Worm (Caenorhabditis elegans) whole organism, L2 larva: ENCODE data around the gene ZK354.6.

Experiments
- C34F6.9 ChIP-seq: fragments of 150-350 bp; optimal IDR thresholded peaks from 2 replicates; lab custom pipeline; 2014; ENCODE audit warnings: missing biosample characterization, missing genetic modification characterization
- F13H6.1 ChIP-seq: sonication (generic microtip); optimal IDR thresholded peaks from 2 replicates; lab custom pipeline; 2016; ENCODE audit warnings: missing genetic modification characterization, missing compliant biosample characterization
- R02D3.7 ChIP-seq: fragments of 150-350 bp; optimal IDR thresholded peaks from 2 replicates; lab custom pipeline; 2014; ENCODE audit warnings: missing biosample characterization, missing genetic modification characterization
- Y55F3AM.14 ChIP-seq: fragments of 200-800 bp; sonication (Bioruptor generic); optimal IDR thresholded peaks from 2 replicates; lab custom pipeline; 2018; ENCODE audit warnings: mild to moderate bottlenecking, missing genetic modification characterization, missing compliant biosample characterization
- alr-1 ChIP-seq: fragments of 150-350 bp; optimal IDR thresholded peaks from 2 replicates; lab custom pipeline; 2014; ENCODE audit warnings: missing biosample characterization, missing genetic modification characterization
- aly-2 ChIP-seq: fragments of 150-350 bp; optimal IDR thresholded peaks from 2 replicates; lab custom pipeline; 2014; ENCODE audit warnings: missing biosample characterization, missing genetic modification characterization
- ama-1 ChIP-seq: fragments of 150-350 bp; optimal IDR thresholded peaks from 2 replicates; lab custom pipeline; 2018; ENCODE audit warnings: inconsistent platforms
- blmp-1 ChIP-seq: sonication (generic microtip); optimal IDR thresholded peaks from 2 replicates; lab custom pipeline; 2017; ENCODE audit warnings: missing genetic modification characterization, mild to moderate bottlenecking, missing compliant biosample characterization, antibody characterized with exemption, moderate library complexity; ENCODE audit not compliant: insufficient read depth
- ceh-16 ChIP-seq: fragments of 150-350 bp; optimal IDR thresholded peaks from 2 replicates; lab custom pipeline; 2014; ENCODE audit warnings: missing biosample characterization, missing genetic modification characterization
- crh-2 ChIP-seq: sonication (generic microtip); optimal IDR thresholded peaks from 2 replicates; lab custom pipeline; 2017; ENCODE audit warnings: missing biosample characterization, missing genetic modification characterization
- dmd-4 ChIP-seq: sonication (generic microtip); optimal IDR thresholded peaks from 2 replicates; lab custom pipeline; 2017; ENCODE audit warnings: missing biosample characterization, missing genetic modification characterization
- elt-1 ChIP-seq: fragments of 150-350 bp; optimal IDR thresholded peaks from 2 replicates; lab custom pipeline; 2014; ENCODE audit warnings: missing biosample characterization, missing genetic modification characterization
- elt-3 ChIP-seq: sonication (generic microtip); optimal IDR thresholded peaks from 2 replicates; lab custom pipeline; 2017; ENCODE audit warnings: missing biosample characterization, missing genetic modification characterization
- fos-1 ChIP-seq: fragments of 150-350 bp; optimal IDR thresholded peaks from 2 replicates; lab custom pipeline; 2014; ENCODE audit warnings: missing biosample characterization, missing genetic modification characterization
- lin-11 ChIP-seq: fragments of 150-350 bp; sonication (generic microtip); optimal IDR thresholded peaks from 2 replicates; lab custom pipeline; 2014; ENCODE audit warnings: missing biosample characterization, missing genetic modification characterization, inconsistent platforms, mixed read lengths
- lin-13 ChIP-seq: fragments of 150-350 bp; optimal IDR thresholded peaks from 2 replicates; lab custom pipeline; 2014; ENCODE audit warnings: missing biosample characterization, missing genetic modification reagents, missing genetic modification characterization
- lin-39 ChIP-seq: fragments of 150-350 bp; optimal IDR thresholded peaks from 2 replicates; lab custom pipeline; 2014; ENCODE audit warnings: missing biosample characterization, missing genetic modification reagents, missing genetic modification characterization
- lsy-2 ChIP-seq, 2 experiments: fragments of 150-350 bp in 1 of 2; sonication (generic microtip) in 1 of 2; optimal IDR thresholded peaks; 2 replicates each; lab custom pipeline; 2014 to 2017; ENCODE audit warnings: missing biosample characterization in 2 of 2, missing genetic modification characterization in 2 of 2
- mab-5 ChIP-seq: fragments of 150-350 bp; optimal IDR thresholded peaks from 2 replicates; lab custom pipeline; 2014; ENCODE audit warnings: missing biosample characterization, missing genetic modification characterization
- mbf-1 ChIP-seq: sonication (generic microtip); optimal IDR thresholded peaks from 2 replicates; lab custom pipeline; 2017; ENCODE audit warnings: missing biosample characterization, missing genetic modification characterization
- mdl-1 ChIP-seq, 2 experiments: fragments of 150-350 bp in 1 of 2; sonication (generic microtip) in 1 of 2; optimal IDR thresholded peaks; 2 replicates each; lab custom pipeline; 2017; ENCODE audit warnings: missing biosample characterization in 2 of 2, missing genetic modification characterization in 2 of 2
- nhr-12 ChIP-seq: fragments of 150-350 bp; optimal IDR thresholded peaks from 2 replicates; lab custom pipeline; 2014; ENCODE audit warnings: missing biosample characterization, missing genetic modification characterization
- nhr-129 ChIP-seq: fragments of 150-350 bp; optimal IDR thresholded peaks from 2 replicates; lab custom pipeline; 2014; ENCODE audit warnings: missing biosample characterization, missing genetic modification characterization
- nhr-21 ChIP-seq: fragments of 150-350 bp; optimal IDR thresholded peaks from 2 replicates; lab custom pipeline; 2014; ENCODE audit warnings: missing biosample characterization, missing genetic modification characterization
- nhr-23 ChIP-seq: fragments of 150-350 bp; optimal IDR thresholded peaks from 2 replicates; lab custom pipeline; 2014; ENCODE audit warnings: missing biosample characterization, missing genetic modification reagents, missing genetic modification characterization
- nhr-237 ChIP-seq: fragments of 150-350 bp; optimal IDR thresholded peaks from 2 replicates; lab custom pipeline; 2014; ENCODE audit warnings: missing biosample characterization, missing genetic modification characterization
- nhr-25 ChIP-seq: fragments of 150-350 bp; sonication (generic microtip); optimal IDR thresholded peaks from 3 replicates; lab custom pipeline; 2014; ENCODE audit warnings: missing biosample characterization, missing genetic modification characterization
- nhr-77 ChIP-seq: fragments of 150-350 bp; optimal IDR thresholded peaks from 2 replicates; lab custom pipeline; 2014; ENCODE audit warnings: missing biosample characterization, missing genetic modification characterization
- peb-1 ChIP-seq: fragments of 150-350 bp; optimal IDR thresholded peaks from 2 replicates; lab custom pipeline; 2014; ENCODE audit warnings: missing biosample characterization, missing genetic modification characterization
- skn-1 ChIP-seq: sonication (generic microtip); optimal IDR thresholded peaks from 2 replicates; lab custom pipeline; 2017; ENCODE audit warnings: missing biosample characterization, missing genetic modification characterization
- sma-3 ChIP-seq: sonication (generic microtip); optimal IDR thresholded peaks from 2 replicates; lab custom pipeline; 2016; ENCODE audit warnings: missing genetic modification reagents, missing genetic modification characterization, missing compliant biosample characterization
- sma-9 ChIP-seq, 2 experiments: fragments of 150-350 bp in 1 of 2; sonication (generic microtip) in 1 of 2; optimal IDR thresholded peaks; 2 replicates each; lab custom pipeline; 2014 to 2016; ENCODE audit warnings: missing genetic modification characterization in 2 of 2, mild to moderate bottlenecking in 1 of 2, missing biosample characterization in 1 of 2, missing compliant biosample characterization in 1 of 2, missing genetic modification reagents in 1 of 2, moderate library complexity in 1 of 2
- snpc-4 ChIP-seq: fragments of 150-350 bp; optimal IDR thresholded peaks from 2 replicates; lab custom pipeline; 2014; ENCODE audit warnings: missing biosample characterization, missing genetic modification characterization
- unc-39 ChIP-seq: fragments of 150-350 bp; optimal IDR thresholded peaks from 2 replicates; lab custom pipeline; 2014; ENCODE audit warnings: missing biosample characterization, missing genetic modification characterization
- unc-55 ChIP-seq: fragments of 150-350 bp; sonication (generic microtip); optimal IDR thresholded peaks from 3 replicates; lab custom pipeline; 2014; ENCODE audit warnings: missing biosample characterization, missing genetic modification reagents, missing genetic modification characterization
- unc-62 ChIP-seq: fragments of 150-350 bp; optimal IDR thresholded peaks from 2 replicates; lab custom pipeline; 2014; ENCODE audit warnings: missing biosample characterization, missing genetic modification reagents, missing genetic modification characterization
- zag-1 ChIP-seq: fragments of 150-350 bp; optimal IDR thresholded peaks from 2 replicates; lab custom pipeline; 2014; ENCODE audit warnings: missing biosample characterization, missing genetic modification characterization
- ztf-1 ChIP-seq: fragments of 200-800 bp; sonication (Bioruptor generic); conservative IDR thresholded peaks from 2 replicates; pipeline ENCODE4 v1.3.6; 2022; ENCODE audit warnings: missing genetic modification characterization, missing compliant biosample characterization
- ztf-11 ChIP-seq: sonication (generic microtip); optimal IDR thresholded peaks from 2 replicates; lab custom pipeline; 2017; ENCODE audit warnings: missing biosample characterization, missing genetic modification characterization
- ztf-4 ChIP-seq: fragments of 150-350 bp; optimal IDR thresholded peaks from 2 replicates; lab custom pipeline; 2014; ENCODE audit warnings: missing biosample characterization, missing genetic modification characterization

The ZK354.6 gene

ce11 chrIV:5333484-5333883, 36.1 kb upstream of the ZK354.6 start:
- TF ChIP-seq mdl-1 (tag; optimal IDR thresholded peaks at IDR 0.05; lab: Kevin White, UChicago) = no peak
- TF ChIP-seq alr-1 (tag; lab: Kevin White, UChicago) = no peak
- no peak for TF ChIP-seq fos-1 (tag; lab: Kevin White, UChicago)
- peak; percentile 59 for TF ChIP-seq blmp-1 (tag; lab: Kevin White, UChicago)
- no peak for TF ChIP-seq ztf-1 (GFP tag; lab: Robert Waterston, UW)
- TF ChIP-seq aly-2 (tag; lab: Kevin White, UChicago) = no peak
- no peak for TF ChIP-seq dmd-4 (tag; lab: Kevin White, UChicago)
- peak; percentile 33 for TF ChIP-seq nhr-21 (tag; lab: Kevin White, UChicago)
- no peak for TF ChIP-seq mbf-1 (tag; lab: Kevin White, UChicago)
- TF ChIP-seq ztf-11 (tag; lab: Kevin White, UChicago) = no peak
- TF ChIP-seq sma-9 (GFP tag; optimal IDR thresholded peaks at IDR 0.05; lab: Kevin White, UChicago) = no peak
- TF ChIP-seq sma-9 (tag; optimal IDR thresholded peaks at IDR 0.05; lab: Kevin White, UChicago) = no peak
- no peak for TF ChIP-seq lin-11 (tag; lab: Kevin White, UChicago)
- TF ChIP-seq lsy-2 (tag; optimal IDR thresholded peaks at IDR 0.05; lab: Kevin White, UChicago) = no peak
- no peak for TF ChIP-seq nhr-12 (tag; lab: Kevin White, UChicago)
- peak; percentile 1 for TF ChIP-seq nhr-25
- no peak for TF ChIP-seq zag-1 (tag; lab: Kevin White, UChicago)
- peak; percentile 4 for TF ChIP-seq sma-3 (GFP tag; lab: Kevin White, UChicago)
- no peak for TF ChIP-seq nhr-129 (tag; lab: Kevin White, UChicago)
- no peak for TF ChIP-seq nhr-237 (tag; lab: Kevin White, UChicago)

- TF ChIP-seq F13H6.1 (tag; lab: Kevin White, UChicago) (no peak), nhr-77 (no peak), nhr-21 (tag; lab: Kevin White, UChicago) (no peak), crh-2 (tag; lab: Kevin White, UChicago) (no peak)
Observed at ce11 chrIV:5332178-5332577, 34.8 kb upstream of the ZK354.6 start, which contains the start of gene Y4C6B.3. Gene Y4C6B.3 (plus strand): TSS chrIV:5332478.

ce11 chrIV:5326144-5326543, 28.8 kb upstream of the ZK354.6 start, which contains the start of gene Y4C6B.4:
Gene Y4C6B.4 (plus strand): TSS chrIV:5326444.
- TF ChIP-seq ztf-4 (tag; lab: Kevin White, UChicago) = no peak
- no peak for TF ChIP-seq sma-3 (GFP tag; lab: Kevin White, UChicago)

ce11 chrIV:5318835-5319303, 21.5 kb upstream of the ZK354.6 start, which contains the start of gene slc-46A:
Gene slc-46A (plus strand): TSS chrIV:5319253.
- peak; percentile 20 for TF ChIP-seq snpc-4 (tag; lab: Kevin White, UChicago)
- TF ChIP-seq ceh-16 (tag; lab: Kevin White, UChicago) = no peak
- no peak for TF ChIP-seq nhr-23 (tag; lab: Kevin White, UChicago)
- TF ChIP-seq C34F6.9 (tag; lab: Kevin White, UChicago) = peak; percentile 48
- peak; percentile 12 for TF ChIP-seq sma-9 (GFP tag; optimal IDR thresholded peaks at IDR 0.05; lab: Kevin White, UChicago)
- no peak for TF ChIP-seq sma-9 (tag; optimal IDR thresholded peaks at IDR 0.05; lab: Kevin White, UChicago)
- peak; percentile 26 for TF ChIP-seq unc-55

ce11 chrIV:5317106-5317505, 19.8 kb upstream of the ZK354.6 start:
- peak; percentile 87 for TF ChIP-seq ama-1 (lab: Kevin White, UChicago)
- TF ChIP-seq mdl-1 (tag; optimal IDR thresholded peaks at IDR 0.05; lab: Kevin White, UChicago) = no peak
- peak; percentile 2 for TF ChIP-seq fos-1 (tag; lab: Kevin White, UChicago)
- TF ChIP-seq R02D3.7 (tag; lab: Kevin White, UChicago) = no peak
- TF ChIP-seq nhr-23 (tag; lab: Kevin White, UChicago) = no peak
- no peak for TF ChIP-seq dmd-4 (tag; lab: Kevin White, UChicago)
- no peak for TF ChIP-seq skn-1
- TF ChIP-seq nhr-21 (tag; lab: Kevin White, UChicago) = peak; percentile 16
- TF ChIP-seq F13H6.1 (tag; lab: Kevin White, UChicago) = peak; percentile 5
- no peak for TF ChIP-seq lsy-2 (tag; optimal IDR thresholded peaks at IDR 0.05; lab: Kevin White, UChicago)
- TF ChIP-seq nhr-77 = no peak
- TF ChIP-seq elt-1 (tag; lab: Kevin White, UChicago) = no peak
- TF ChIP-seq ztf-4 (tag; lab: Kevin White, UChicago) = no peak
- TF ChIP-seq unc-39 (tag; lab: Kevin White, UChicago) = no peak
- no peak for TF ChIP-seq peb-1 (tag; lab: Kevin White, UChicago)
- TF ChIP-seq unc-55 = no peak
- no peak for TF ChIP-seq lin-13 (GFP tag; lab: Kevin White, UChicago)
- peak; percentile 63 for TF ChIP-seq sma-3 (GFP tag; lab: Kevin White, UChicago)
- TF ChIP-seq unc-62 (GFP tag; lab: Kevin White, UChicago) = no peak
- no peak for TF ChIP-seq lin-11 (tag; lab: Kevin White, UChicago)
- no peak for TF ChIP-seq C34F6.9 (tag; lab: Kevin White, UChicago)
- TF ChIP-seq mbf-1 (tag; lab: Kevin White, UChicago) = no peak
- TF ChIP-seq lin-39 (tag; lab: Kevin White, UChicago) = no peak
- TF ChIP-seq elt-3 = no peak
- TF ChIP-seq aly-2 (tag; lab: Kevin White, UChicago) = no peak
- TF ChIP-seq nhr-237 (tag; lab: Kevin White, UChicago) = no peak
- TF ChIP-seq nhr-12 (tag; lab: Kevin White, UChicago) = no peak
- TF ChIP-seq crh-2 (tag; lab: Kevin White, UChicago) = peak; percentile 25
- no peak for TF ChIP-seq mab-5
- TF ChIP-seq ztf-1 (GFP tag; lab: Robert Waterston, UW) = no peak
- TF ChIP-seq alr-1 (tag; lab: Kevin White, UChicago) = no peak
- TF ChIP-seq zag-1 (tag; lab: Kevin White, UChicago) = no peak
- peak; percentile 95 for TF ChIP-seq snpc-4 (tag; lab: Kevin White, UChicago)
- no peak for TF ChIP-seq blmp-1 (tag; lab: Kevin White, UChicago)
- TF ChIP-seq Y55F3AM.14 (GFP tag; lab: Kevin White, UChicago) = no peak
